Fruit fly (Drosophila melanogaster): ENCODE data around the gene S.
A peak's percentile ranks its signal among the peaks of the same experiment; 100 is the strongest.

The S gene

DNA sequence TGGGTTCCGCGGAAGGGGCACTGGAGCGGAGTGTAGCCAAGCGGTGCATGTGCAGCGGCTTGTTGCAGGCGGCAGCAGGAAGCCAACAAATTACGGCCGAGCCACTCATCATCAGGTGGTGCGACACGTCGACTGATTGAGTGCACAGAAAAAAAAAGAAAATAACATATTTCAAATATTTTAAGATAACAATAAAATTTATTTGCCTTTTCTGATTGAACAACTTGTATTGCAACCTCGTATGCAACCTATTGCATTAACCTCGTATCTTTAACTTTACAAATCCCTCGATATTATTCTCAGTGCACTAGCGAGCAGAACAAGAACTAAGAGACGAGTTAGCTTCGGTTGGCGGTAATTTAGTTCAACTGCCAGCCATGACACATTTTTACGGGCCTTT lies 7.3 kb downstream of the S start (continued):
- TF ChIP-seq bowl (GFP tag; IDR thresholded peaks at IDR 0.05), result no peak
- no peak for TF ChIP-seq CkIIα-i1 (GFP tag; IDR thresholded peaks at IDR 0.05)
- TF ChIP-seq CG11723 (GFP tag; optimal IDR thresholded peaks at IDR 0.05), result no peak
- TF ChIP-seq zf30C (GFP tag; optimal IDR thresholded peaks at IDR 0.05), result no peak
- no peak for TF ChIP-seq Chrac-16 (GFP tag; optimal IDR thresholded peaks at IDR 0.05)
- no peak for TF ChIP-seq CG31224 (GFP tag; IDR thresholded peaks at IDR 0.05)
- no peak for TF ChIP-seq CG10543 (GFP tag; optimal IDR thresholded peaks at IDR 0.05)
- no peak for TF ChIP-seq CG11085 (GFP tag; IDR thresholded peaks at IDR 0.05)
- peak; percentile 40 for TF ChIP-seq CG11504 (tag; optimal IDR thresholded peaks at IDR 0.05)
- no peak for TF ChIP-seq CG7357 (GFP tag; IDR thresholded peaks at IDR 0.05)
- no peak for TF ChIP-seq CG4617 (GFP tag; optimal IDR thresholded peaks at IDR 0.05; ENCODE audit: borderline replicate concordance)
- TF ChIP-seq E2f2 (GFP tag; IDR thresholded peaks at IDR 0.05), result no peak
- TF ChIP-seq sima (GFP tag; optimal IDR thresholded peaks at IDR 0.05), result no peak
- TF ChIP-seq ac (GFP tag; optimal IDR thresholded peaks at IDR 0.05), result no peak
- no peak for TF ChIP-seq Fer1 (GFP tag; optimal IDR thresholded peaks at IDR 0.05)
- no peak for TF ChIP-seq jigr1 (GFP tag; IDR thresholded peaks at IDR 0.05)
- TF ChIP-seq H15 (GFP tag; IDR thresholded peaks at IDR 0.05), result 0 out of 3 replicates have a peak, but pooled peaks have one; percentile 31
- TF ChIP-seq disco-r (GFP tag; optimal IDR thresholded peaks at IDR 0.05), result no peak
- no peak for TF ChIP-seq Usf (GFP tag; optimal IDR thresholded peaks at IDR 0.05)
- TF ChIP-seq fd64A (GFP tag; optimal IDR thresholded peaks at IDR 0.05), result no peak
- no peak for TF ChIP-seq eve (GFP tag; optimal IDR thresholded peaks at IDR 0.05)
- TF ChIP-seq D19A (tag; optimal IDR thresholded peaks at IDR 0.05), result peak; percentile 1
- no peak for TF ChIP-seq hbn (GFP tag; IDR thresholded peaks at IDR 0.05; ENCODE audit: partially characterized antibody)
- no peak for TF ChIP-seq dm (GFP tag; optimal IDR thresholded peaks at IDR 0.05)
- no peak for TF ChIP-seq usp (GFP tag; optimal IDR thresholded peaks at IDR 0.05)
- TF ChIP-seq crp (GFP tag; optimal IDR thresholded peaks at IDR 0.05), result no peak
- TF ChIP-seq CG7372 (GFP tag; IDR thresholded peaks at IDR 0.05), result no peak
- TF ChIP-seq NC2α (GFP tag; optimal IDR thresholded peaks at IDR 0.05), result no peak
- no peak for TF ChIP-seq MESR4 (GFP tag; optimal IDR thresholded peaks at IDR 0.05)
- TF ChIP-seq HHEX (GFP tag; optimal IDR thresholded peaks at IDR 0.05), result no peak
- TF ChIP-seq cg (GFP tag; optimal IDR thresholded peaks at IDR 0.05), result no peak
- peak; percentile 56 for TF ChIP-seq CG12391 (tag; optimal IDR thresholded peaks at IDR 0.05)
- TF ChIP-seq pnt (GFP tag; optimal IDR thresholded peaks at IDR 0.05), result no peak
- peak; percentile 16 for TF ChIP-seq Oli (tag; optimal IDR thresholded peaks at IDR 0.05)
- no peak for TF ChIP-seq Hr78 (GFP tag; optimal IDR thresholded peaks at IDR 0.05)
- no peak for TF ChIP-seq CG3065 (GFP tag; optimal IDR thresholded peaks at IDR 0.05)
- TF ChIP-seq CG7987 (GFP tag; optimal IDR thresholded peaks at IDR 0.05), result no peak
- no peak for TF ChIP-seq CG14050 (GFP tag; IDR thresholded peaks at IDR 0.05)
- TF ChIP-seq CG7786 (GFP tag; optimal IDR thresholded peaks at IDR 0.05), result no peak
- peak; percentile 13 for TF ChIP-seq CG18476 (GFP tag; optimal IDR thresholded peaks at IDR 0.05)
- no peak for TF ChIP-seq lov (optimal IDR thresholded peaks at IDR 0.05)
- TF ChIP-seq lov (GFP tag; IDR thresholded peaks at IDR 0.05), result 0 out of 3 replicates have a peak, but pooled peaks have one; percentile 28
- no peak for TF ChIP-seq Poxn (GFP tag; IDR thresholded peaks at IDR 0.05)
- no peak for TF ChIP-seq CG9437 (GFP tag; optimal IDR thresholded peaks at IDR 0.05)
- no peak for TF ChIP-seq oc (tag; optimal IDR thresholded peaks at IDR 0.05)
- TF ChIP-seq CG9609 (GFP tag; optimal IDR thresholded peaks at IDR 0.05), result no peak
- TF ChIP-seq zen (tag; optimal IDR thresholded peaks at IDR 0.05), result peak; percentile 18
- no peak for TF ChIP-seq Dfd (GFP tag; optimal IDR thresholded peaks at IDR 0.05)
- TF ChIP-seq toy (GFP tag; IDR thresholded peaks at IDR 0.05), result no peak
- no peak for TF ChIP-seq Side (GFP tag; optimal IDR thresholded peaks at IDR 0.05)
- TF ChIP-seq rib (GFP tag; IDR thresholded peaks at IDR 0.05), result no peak
- TF ChIP-seq gt (GFP tag; IDR thresholded peaks at IDR 0.05), result 0 out of 2 replicates have a peak, but pooled peaks have one; percentile 32
